Fruit fly (Drosophila melanogaster): ENCODE data around the gene CG17294.

CG17294 gene

dm6 chr2L:8365701-8366643 is 10.9 kb upstream of the CG17294 start, which contains the start of gene Pp2A-29B (continued):
- TF ChIP-seq CG10631 (GFP tag; optimal IDR thresholded peaks at IDR 0.05): peak; percentile 45
- peak; percentile 55 for TF ChIP-seq lz (GFP tag; optimal IDR thresholded peaks at IDR 0.05)
- TF ChIP-seq Hr39 (GFP tag; optimal IDR thresholded peaks at IDR 0.05): peak; percentile 48
- no peak for TF ChIP-seq Sox14 (GFP tag; optimal IDR thresholded peaks at IDR 0.05)
- TF ChIP-seq CG6276 (GFP tag; optimal IDR thresholded peaks at IDR 0.05): no peak
- no peak for TF ChIP-seq fd85E (GFP tag; optimal IDR thresholded peaks at IDR 0.05)
- no peak for TF ChIP-seq CG6854 (GFP tag; optimal IDR thresholded peaks at IDR 0.05)
- no peak for TF ChIP-seq Lpt (GFP tag; optimal IDR thresholded peaks at IDR 0.05)
- no peak for TF ChIP-seq net (GFP tag; optimal IDR thresholded peaks at IDR 0.05)
- no peak for TF ChIP-seq CG8632 (GFP tag; optimal IDR thresholded peaks at IDR 0.05)

- TF ChIP-seq CG11294 (GFP tag; IDR thresholded peaks at IDR 0.05): no peak
- TF ChIP-seq ss (GFP tag; optimal IDR thresholded peaks at IDR 0.05): no peak
- peak; percentile 46 for TF ChIP-seq CG16779 (tag; optimal IDR thresholded peaks at IDR 0.05)
- TF ChIP-seq CG6808 (GFP tag; optimal IDR thresholded peaks at IDR 0.05): no peak
- TF ChIP-seq Eip75B (GFP tag; optimal IDR thresholded peaks at IDR 0.05): no peak
- TF ChIP-seq Hr4 (GFP tag; optimal IDR thresholded peaks at IDR 0.05): no peak
- no peak for TF ChIP-seq Sox102F (GFP tag; optimal IDR thresholded peaks at IDR 0.05)
- TF ChIP-seq Hr39 (GFP tag; optimal IDR thresholded peaks at IDR 0.05): no peak
- TF ChIP-seq CG32006 (GFP tag; optimal IDR thresholded peaks at IDR 0.05): no peak
- TF ChIP-seq Ets21C (GFP tag; optimal IDR thresholded peaks at IDR 0.05): no peak
- no peak for TF ChIP-seq cyc (GFP tag; optimal IDR thresholded peaks at IDR 0.05)
- TF ChIP-seq CG8119 (GFP tag; IDR thresholded peaks at IDR 0.05): no peak; the same call in 2 of the 3 replicates
- TF ChIP-seq CG9139 (GFP tag; optimal IDR thresholded peaks at IDR 0.05): no peak
- no peak for TF ChIP-seq dsx (GFP tag; optimal IDR thresholded peaks at IDR 0.05; ENCODE audit: poor library complexity, severe bottlenecking)
- TF ChIP-seq Sox14 (GFP tag; optimal IDR thresholded peaks at IDR 0.05): no peak
- TF ChIP-seq net (GFP tag; optimal IDR thresholded peaks at IDR 0.05): no peak
- no peak for TF ChIP-seq esn (GFP tag; optimal IDR thresholded peaks at IDR 0.05)
- TF ChIP-seq spab (GFP tag; optimal IDR thresholded peaks at IDR 0.05): no peak
- TF ChIP-seq CG15336 (GFP tag; IDR thresholded peaks at IDR 0.05): peak; percentile 43; the same call in 1 of the 2 replicates
- TF ChIP-seq OdsH (GFP tag; optimal IDR thresholded peaks at IDR 0.05): no peak
- TF ChIP-seq CG6163 (GFP tag; IDR thresholded peaks at IDR 0.05): peak; percentile 47; the same call in 1 of the 3 replicates
- TF ChIP-seq Met (GFP tag; optimal IDR thresholded peaks at IDR 0.05): peak; percentile 9
- TF ChIP-seq Gug (GFP tag; IDR thresholded peaks at IDR 0.05): no peak
- TF ChIP-seq vri (GFP tag; optimal IDR thresholded peaks at IDR 0.05): no peak
- peak; percentile 6 for TF ChIP-seq topi (GFP tag; optimal IDR thresholded peaks at IDR 0.05)
- peak; percentile 35 for TF ChIP-seq achi (GFP tag; optimal IDR thresholded peaks at IDR 0.05)
- no peak for TF ChIP-seq CG11762 (GFP tag; optimal IDR thresholded peaks at IDR 0.05; ENCODE audit: insufficient read depth)
- TF ChIP-seq fd85E (GFP tag; optimal IDR thresholded peaks at IDR 0.05): no peak
- no peak for TF ChIP-seq Hr38 (GFP tag; optimal IDR thresholded peaks at IDR 0.05)
- peak; percentile 13 for TF ChIP-seq CG6792 (GFP tag; optimal IDR thresholded peaks at IDR 0.05)
- no peak for TF ChIP-seq CG7368 (GFP tag; optimal IDR thresholded peaks at IDR 0.05)
- TF ChIP-seq CG31627 (GFP tag; optimal IDR thresholded peaks at IDR 0.05): no peak
- TF ChIP-seq CG1621 (tag; optimal IDR thresholded peaks at IDR 0.05): peak; percentile 47
- TF ChIP-seq lz (GFP tag; optimal IDR thresholded peaks at IDR 0.05): no peak
- peak; percentile 58 for TF ChIP-seq Eip78C (GFP tag)
- no peak for TF ChIP-seq CG11902 (GFP tag; optimal IDR thresholded peaks at IDR 0.05)
- no peak for TF ChIP-seq CG10669 (GFP tag; optimal IDR thresholded peaks at IDR 0.05)
- peak; percentile 96 for TF ChIP-seq svp (GFP tag)
- no peak for TF ChIP-seq Sox15 (GFP tag; optimal IDR thresholded peaks at IDR 0.05)
- no peak for TF ChIP-seq CG8319 (GFP tag; optimal IDR thresholded peaks at IDR 0.05)
- no peak for TF ChIP-seq CG10631 (GFP tag; optimal IDR thresholded peaks at IDR 0.05)
These were observed 6.2 kb upstream of the CG17294 start, which contains the start of gene CG17292 for dm6 chr2L:8370364-8371326. CG17292 (plus strand) TSS chr2L:8370454.

Data from whole organism, prepupa.